Worm (Caenorhabditis elegans) whole organism, L2 larva: Measurements from ENCODE around the gene F09F9.5.

ENCODE experiments used
- C34F6.9 ChIP-seq: fragments of 150-350 bp; optimal IDR thresholded peaks from 2 replicates; lab custom pipeline; 2014; ENCODE audit warnings: missing biosample characterization, missing genetic modification characterization
- F13H6.1 ChIP-seq: sonication (generic microtip); optimal IDR thresholded peaks from 2 replicates; lab custom pipeline; 2016; ENCODE audit warnings: missing genetic modification characterization, missing compliant biosample characterization
- R02D3.7 ChIP-seq: fragments of 150-350 bp; optimal IDR thresholded peaks from 2 replicates; lab custom pipeline; 2014; ENCODE audit warnings: missing biosample characterization, missing genetic modification characterization
- Y55F3AM.14 ChIP-seq: fragments of 200-800 bp; sonication (Bioruptor generic); optimal IDR thresholded peaks from 2 replicates; lab custom pipeline; 2018; ENCODE audit warnings: mild to moderate bottlenecking, missing genetic modification characterization, missing compliant biosample characterization
- alr-1 ChIP-seq: fragments of 150-350 bp; optimal IDR thresholded peaks from 2 replicates; lab custom pipeline; 2014; ENCODE audit warnings: missing biosample characterization, missing genetic modification characterization
- aly-2 ChIP-seq: fragments of 150-350 bp; optimal IDR thresholded peaks from 2 replicates; lab custom pipeline; 2014; ENCODE audit warnings: missing biosample characterization, missing genetic modification characterization
- ceh-82 ChIP-seq: fragments of 150-350 bp; optimal IDR thresholded peaks from 2 replicates; lab custom pipeline; 2014; ENCODE audit warnings: missing biosample characterization, missing genetic modification characterization
- crh-2 ChIP-seq: sonication (generic microtip); optimal IDR thresholded peaks from 2 replicates; lab custom pipeline; 2017; ENCODE audit warnings: missing biosample characterization, missing genetic modification characterization
- dmd-4 ChIP-seq: sonication (generic microtip); optimal IDR thresholded peaks from 2 replicates; lab custom pipeline; 2017; ENCODE audit warnings: missing biosample characterization, missing genetic modification characterization
- egl-27 ChIP-seq: sonication (generic microtip); optimal IDR thresholded peaks from 3 replicates; lab custom pipeline; 2017; ENCODE audit warnings: missing biosample characterization, missing genetic modification reagents, missing genetic modification characterization
- fos-1 ChIP-seq: fragments of 150-350 bp; optimal IDR thresholded peaks from 2 replicates; lab custom pipeline; 2014; ENCODE audit warnings: missing biosample characterization, missing genetic modification characterization
- gmeb-1 ChIP-seq: fragments of 150-350 bp; optimal IDR thresholded peaks from 2 replicates; lab custom pipeline; 2014; ENCODE audit warnings: missing biosample characterization, missing genetic modification characterization
- lin-11 ChIP-seq: fragments of 150-350 bp; sonication (generic microtip); optimal IDR thresholded peaks from 2 replicates; lab custom pipeline; 2014; ENCODE audit warnings: missing biosample characterization, missing genetic modification characterization, inconsistent platforms, mixed read lengths
- lin-13 ChIP-seq: fragments of 150-350 bp; optimal IDR thresholded peaks from 2 replicates; lab custom pipeline; 2014; ENCODE audit warnings: missing biosample characterization, missing genetic modification reagents, missing genetic modification characterization
- lsy-2 ChIP-seq, 2 experiments: fragments of 150-350 bp in 1 of 2; sonication (generic microtip) in 1 of 2; optimal IDR thresholded peaks; 2 replicates each; lab custom pipeline; 2014 to 2017; ENCODE audit warnings: missing biosample characterization in 2 of 2, missing genetic modification characterization in 2 of 2
- mab-5 ChIP-seq: fragments of 150-350 bp; optimal IDR thresholded peaks from 2 replicates; lab custom pipeline; 2014; ENCODE audit warnings: missing biosample characterization, missing genetic modification characterization
- mdl-1 ChIP-seq, 2 experiments: fragments of 150-350 bp in 1 of 2; sonication (generic microtip) in 1 of 2; optimal IDR thresholded peaks; 2 replicates each; lab custom pipeline; 2017; ENCODE audit warnings: missing biosample characterization in 2 of 2, missing genetic modification characterization in 2 of 2
- nhr-11 ChIP-seq: fragments of 150-350 bp; optimal IDR thresholded peaks from 2 replicates; lab custom pipeline; 2014; ENCODE audit warnings: missing biosample characterization, missing genetic modification characterization
- nhr-12 ChIP-seq: fragments of 150-350 bp; optimal IDR thresholded peaks from 2 replicates; lab custom pipeline; 2014; ENCODE audit warnings: missing biosample characterization, missing genetic modification characterization
- nhr-129 ChIP-seq: fragments of 150-350 bp; optimal IDR thresholded peaks from 2 replicates; lab custom pipeline; 2014; ENCODE audit warnings: missing biosample characterization, missing genetic modification characterization
- nhr-21 ChIP-seq: fragments of 150-350 bp; optimal IDR thresholded peaks from 2 replicates; lab custom pipeline; 2014; ENCODE audit warnings: missing biosample characterization, missing genetic modification characterization
- nhr-25 ChIP-seq: fragments of 150-350 bp; sonication (generic microtip); optimal IDR thresholded peaks from 3 replicates; lab custom pipeline; 2014; ENCODE audit warnings: missing biosample characterization, missing genetic modification characterization
- nhr-77 ChIP-seq: fragments of 150-350 bp; optimal IDR thresholded peaks from 2 replicates; lab custom pipeline; 2014; ENCODE audit warnings: missing biosample characterization, missing genetic modification characterization
- peb-1 ChIP-seq: fragments of 150-350 bp; optimal IDR thresholded peaks from 2 replicates; lab custom pipeline; 2014; ENCODE audit warnings: missing biosample characterization, missing genetic modification characterization
- skn-1 ChIP-seq: sonication (generic microtip); optimal IDR thresholded peaks from 2 replicates; lab custom pipeline; 2017; ENCODE audit warnings: missing biosample characterization, missing genetic modification characterization
- sma-9 ChIP-seq, 2 experiments: fragments of 150-350 bp in 1 of 2; sonication (generic microtip) in 1 of 2; optimal IDR thresholded peaks; 2 replicates each; lab custom pipeline; 2014 to 2016; ENCODE audit warnings: missing genetic modification characterization in 2 of 2, mild to moderate bottlenecking in 1 of 2, missing biosample characterization in 1 of 2, missing compliant biosample characterization in 1 of 2, missing genetic modification reagents in 1 of 2, moderate library complexity in 1 of 2
- snpc-4 ChIP-seq: fragments of 150-350 bp; optimal IDR thresholded peaks from 2 replicates; lab custom pipeline; 2014; ENCODE audit warnings: missing biosample characterization, missing genetic modification characterization
- unc-55 ChIP-seq: fragments of 150-350 bp; sonication (generic microtip); optimal IDR thresholded peaks from 3 replicates; lab custom pipeline; 2014; ENCODE audit warnings: missing biosample characterization, missing genetic modification reagents, missing genetic modification characterization
- unc-62 ChIP-seq: fragments of 150-350 bp; optimal IDR thresholded peaks from 2 replicates; lab custom pipeline; 2014; ENCODE audit warnings: missing biosample characterization, missing genetic modification reagents, missing genetic modification characterization
- zag-1 ChIP-seq: fragments of 150-350 bp; optimal IDR thresholded peaks from 2 replicates; lab custom pipeline; 2014; ENCODE audit warnings: missing biosample characterization, missing genetic modification characterization
- ztf-11 ChIP-seq: sonication (generic microtip); optimal IDR thresholded peaks from 2 replicates; lab custom pipeline; 2017; ENCODE audit warnings: missing biosample characterization, missing genetic modification characterization

F09F9.5 gene

DNA sequence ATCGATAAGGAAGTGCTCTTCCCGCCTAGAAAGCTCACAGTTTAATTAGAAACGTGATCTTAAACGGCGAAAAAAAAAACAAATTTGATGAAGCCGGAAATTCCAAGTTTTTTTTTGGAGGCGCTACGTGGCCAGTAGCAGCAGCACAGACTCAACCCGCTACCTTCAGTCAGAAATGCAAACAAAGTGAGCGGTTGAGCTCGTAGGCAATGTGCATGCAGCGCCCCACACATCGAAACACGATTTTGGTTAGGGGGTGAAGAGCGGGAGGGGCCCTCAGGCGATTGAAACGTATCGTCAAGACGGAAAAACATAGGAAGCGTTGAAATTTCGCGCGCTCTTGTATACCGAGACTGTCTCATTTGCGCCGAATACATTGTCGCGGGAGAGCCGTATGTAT lies 33.5 kb downstream of the F09F9.5 start:
- TF ChIP-seq lin-11 (tag; lab: Kevin White, UChicago) = no peak
- TF ChIP-seq nhr-12 (tag; lab: Kevin White, UChicago) = no peak
- no peak for TF ChIP-seq mdl-1 (tag; optimal IDR thresholded peaks at IDR 0.05; lab: Kevin White, UChicago)
- no peak for TF ChIP-seq lin-13 (GFP tag; lab: Kevin White, UChicago)
- no peak for TF ChIP-seq snpc-4
- no peak for TF ChIP-seq peb-1
- peak; percentile 13 for TF ChIP-seq Y55F3AM.14 (GFP tag; lab: Kevin White, UChicago)

DNA sequence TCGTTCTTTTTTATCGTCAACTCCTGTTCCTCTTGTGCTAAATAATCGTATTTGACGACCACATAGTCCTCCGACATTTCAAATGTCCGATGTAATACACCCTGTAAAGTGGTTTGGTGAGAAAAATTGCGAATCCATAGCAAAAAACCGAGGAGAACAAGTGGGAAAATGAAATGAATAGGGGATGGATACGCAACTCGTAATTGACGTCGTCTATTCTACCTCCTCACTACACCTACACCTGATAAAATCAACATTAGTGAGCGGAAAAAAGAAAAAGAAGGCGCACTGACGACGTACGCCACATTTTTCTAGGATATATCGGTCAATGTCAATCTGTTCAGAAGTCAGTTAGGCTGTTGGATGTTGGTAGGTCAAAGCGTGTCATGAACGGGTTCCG lies 35.6 kb downstream of the F09F9.5 start, which contains the start of gene nck-1:
TSS of gene nck-1 (minus strand) at position 101 of the 400 bp plus-strand sequence.
- TF ChIP-seq alr-1 (tag; lab: Kevin White, UChicago) (no peak), nhr-11 (tag; lab: Kevin White, UChicago) (no peak), R02D3.7 (tag; lab: Kevin White, UChicago) (no peak), lsy-2 (tag; optimal IDR thresholded peaks at IDR 0.05; lab: Kevin White, UChicago) (no peak), nhr-77 (no peak), snpc-4 (no peak), C34F6.9 (tag; lab: Kevin White, UChicago) (no peak), nhr-21 (no peak), dmd-4 (no peak), mab-5 (tag; lab: Kevin White, UChicago) (no peak)

DNA sequence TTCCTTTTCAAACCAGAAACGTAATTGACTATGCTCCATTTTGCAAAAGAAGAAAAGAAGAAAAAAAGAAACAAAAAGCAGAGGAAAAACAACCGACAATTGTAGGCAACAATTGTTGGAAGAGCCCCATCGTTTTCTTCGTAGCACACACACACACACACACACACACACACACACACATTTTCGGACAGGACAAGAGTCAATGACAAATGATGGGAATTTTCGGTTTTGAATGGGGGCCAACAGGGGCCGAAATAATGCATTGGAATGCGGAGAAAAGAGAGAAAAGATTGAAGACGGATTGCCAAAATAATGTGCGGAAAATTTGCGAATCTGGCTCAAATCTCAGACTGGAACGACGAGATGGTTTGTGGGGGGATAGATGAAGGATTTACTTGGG lies 37.1 kb downstream of the F09F9.5 start:
- TF ChIP-seq ztf-11 (tag; lab: Kevin White, UChicago) = no peak
- TF ChIP-seq F13H6.1 = peak; percentile 12
- TF ChIP-seq mab-5 (tag; lab: Kevin White, UChicago) = peak; percentile 51
- peak; percentile 50 for TF ChIP-seq zag-1
- peak; percentile 5 for TF ChIP-seq C34F6.9 (tag; lab: Kevin White, UChicago)
- peak; percentile 21 for TF ChIP-seq nhr-129 (tag; lab: Kevin White, UChicago)
- TF ChIP-seq lin-13 (GFP tag; lab: Kevin White, UChicago) = no peak
- no peak for TF ChIP-seq aly-2 (tag; lab: Kevin White, UChicago)
- peak in 1 of 2 experiments; percentile 12 for TF ChIP-seq mdl-1 (tag; optimal IDR thresholded peaks at IDR 0.05; lab: Kevin White, UChicago)

DNA sequence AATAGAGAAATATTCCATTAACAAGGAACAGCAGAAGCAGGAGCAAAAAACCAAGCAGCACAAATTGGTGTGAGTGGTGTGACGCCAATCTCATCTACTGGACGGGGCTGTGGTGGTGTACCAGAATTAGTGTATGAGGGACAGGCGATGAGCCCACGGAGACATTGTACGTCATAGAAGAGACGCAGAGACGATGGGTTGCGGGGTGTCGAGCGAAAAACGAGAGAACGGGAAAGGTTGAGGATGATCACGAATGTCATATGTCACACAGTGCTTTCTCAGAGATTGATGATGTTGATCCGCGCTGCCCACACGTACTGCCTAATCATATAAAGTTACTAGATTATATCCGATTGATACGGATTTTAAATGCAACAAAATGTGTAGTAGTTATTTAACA lies 40.2 kb downstream of the F09F9.5 start:
- TF ChIP-seq alr-1 (tag; lab: Kevin White, UChicago) (no peak), F13H6.1 (peak; percentile 42), sma-9 (GFP tag; optimal IDR thresholded peaks at IDR 0.05; lab: Kevin White, UChicago) (peak; percentile 70), sma-9 (tag; optimal IDR thresholded peaks at IDR 0.05; lab: Kevin White, UChicago) (no peak), mdl-1 (tag; optimal IDR thresholded peaks at IDR 0.05; lab: Kevin White, UChicago) (no peak), C34F6.9 (tag; lab: Kevin White, UChicago) (peak; percentile 25), nhr-129 (tag; lab: Kevin White, UChicago) (peak; percentile 55), lsy-2 (tag; optimal IDR thresholded peaks at IDR 0.05; lab: Kevin White, UChicago) (peak in 1 of 2 experiments; percentile 44)
- TF ChIP-seq, all 48 proteins: peak for 5

DNA sequence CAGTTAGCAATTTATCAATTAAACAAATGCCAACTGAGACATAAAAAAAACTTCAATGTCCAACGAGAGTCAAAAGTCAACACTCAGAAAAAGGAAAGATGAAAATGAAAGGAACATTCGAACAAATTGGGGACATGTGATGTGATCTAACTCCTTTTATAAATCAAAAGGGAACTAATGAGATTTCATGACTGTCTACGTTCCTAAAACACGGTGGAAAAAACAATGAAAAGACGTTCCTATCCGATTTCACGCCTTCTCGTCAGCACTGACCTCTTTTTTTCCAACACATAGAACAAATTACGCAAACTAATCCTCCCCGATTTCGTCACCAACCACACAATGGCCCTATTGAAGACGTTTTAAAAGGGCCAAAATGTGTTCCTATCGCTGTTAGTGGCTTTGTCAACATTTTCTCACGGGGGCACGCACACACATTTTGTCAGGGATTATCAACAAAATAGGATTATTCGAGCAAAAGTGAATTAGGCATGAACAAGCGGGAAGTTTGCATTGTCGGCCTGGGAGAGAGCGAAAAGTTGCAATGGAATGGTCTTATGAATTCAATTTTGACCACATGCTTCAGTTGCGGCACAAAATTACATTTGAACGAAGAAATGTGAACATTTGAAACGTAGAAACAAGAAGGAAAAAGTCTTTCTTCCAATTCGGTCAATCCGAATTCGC lies 41.6 kb downstream of the F09F9.5 start:
- no peak for TF ChIP-seq unc-62 (GFP tag; lab: Kevin White, UChicago)
- TF ChIP-seq R02D3.7 (tag; lab: Kevin White, UChicago) = no peak
- TF ChIP-seq skn-1 (tag; lab: Kevin White, UChicago) = no peak
- no peak for TF ChIP-seq mab-5 (tag; lab: Kevin White, UChicago)
- TF ChIP-seq gmeb-1 = no peak
- no peak for TF ChIP-seq aly-2 (tag; lab: Kevin White, UChicago)
- TF ChIP-seq egl-27 (tag; lab: Kevin White, UChicago) = no peak
- no peak for TF ChIP-seq nhr-11 (tag; lab: Kevin White, UChicago)
- no peak for TF ChIP-seq fos-1 (tag; lab: Kevin White, UChicago)
- no peak for TF ChIP-seq ceh-82 (tag; lab: Kevin White, UChicago)
- no peak for TF ChIP-seq mdl-1 (tag; optimal IDR thresholded peaks at IDR 0.05; lab: Kevin White, UChicago)
- TF ChIP-seq nhr-25 (tag; lab: Kevin White, UChicago) = no peak
- TF ChIP-seq unc-55 (GFP tag; lab: Kevin White, UChicago) = no peak

DNA sequence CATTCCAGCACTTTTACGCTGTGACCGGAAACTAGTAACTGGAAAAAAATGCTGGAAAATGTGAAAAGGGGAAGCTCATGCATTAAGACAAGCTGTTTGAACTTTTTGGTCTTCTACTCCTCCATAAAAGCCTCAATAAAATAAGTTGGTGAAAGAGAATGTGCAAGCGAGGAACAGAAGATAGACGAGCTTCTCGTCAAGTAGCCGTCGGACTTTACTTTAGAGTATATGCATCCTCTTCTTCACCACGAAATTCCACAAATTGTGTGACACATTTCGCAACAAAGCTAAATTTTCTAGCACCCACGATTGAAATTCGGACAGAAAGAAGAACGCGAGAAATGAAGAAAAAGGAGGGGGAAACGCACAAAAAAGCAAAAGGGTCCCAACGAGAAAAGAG lies 42.2 kb downstream of the F09F9.5 start:
- TF ChIP-seq zag-1 = peak; percentile 14
- TF ChIP-seq crh-2 (tag; lab: Kevin White, UChicago) = no peak
- peak; percentile 55 for TF ChIP-seq unc-55 (GFP tag; lab: Kevin White, UChicago)
- TF ChIP-seq, all 48 proteins: peak for 2
